Worm (Caenorhabditis elegans) whole organism, early embryonic: ENCODE measurements around the gene dmsr-15.

ENCODE experiments used
- B0310.2 ChIP-seq: sonication (generic microtip); optimal IDR thresholded peaks from 2 replicates; lab custom pipeline; 2016; ENCODE audit warnings: mild to moderate bottlenecking, missing genetic modification characterization, missing compliant biosample characterization
- F13C5.2 ChIP-seq: sonication (generic microtip); optimal IDR thresholded peaks from 2 replicates; lab custom pipeline; 2017; ENCODE audit warnings: mild to moderate bottlenecking, missing genetic modification characterization, inconsistent platforms, missing compliant biosample characterization
- aly-1 ChIP-seq: sonication (generic microtip); optimal IDR thresholded peaks from 2 replicates; lab custom pipeline; 2016; ENCODE audit warnings: missing genetic modification characterization, missing compliant biosample characterization
- ama-1 ChIP-seq: fragments of 150-350 bp; optimal IDR thresholded peaks from 2 replicates; lab custom pipeline; 2014
- ceh-13 ChIP-seq: fragments of 200-800 bp; sonication (Bioruptor generic); optimal IDR thresholded peaks from 2 replicates; lab custom pipeline; 2018; ENCODE audit warnings: mild to moderate bottlenecking, missing genetic modification characterization, missing compliant biosample characterization
- ceh-36 ChIP-seq: sonication (generic microtip); optimal IDR thresholded peaks from 2 replicates; lab custom pipeline; 2016; ENCODE audit warnings: missing genetic modification characterization, inconsistent platforms, missing compliant biosample characterization
- ets-7 ChIP-seq: sonication (generic microtip); optimal IDR thresholded peaks from 2 replicates; lab custom pipeline; 2016; ENCODE audit warnings: missing genotype, missing genetic modification characterization, missing compliant biosample characterization
- flt-1 ChIP-seq: fragments of 200-800 bp; sonication (Bioruptor generic); IDR thresholded peaks from 2 replicates; pipeline ENCODE4 v1.3.6; 2022; ENCODE audit warnings: missing genetic modification characterization, missing compliant biosample characterization
- hmbx-1 ChIP-seq: sonication (generic microtip); optimal IDR thresholded peaks from 2 replicates; lab custom pipeline; 2016; ENCODE audit warnings: mild to moderate bottlenecking, missing genetic modification characterization, missing compliant biosample characterization
- hmg-4 ChIP-seq: fragments of 200-800 bp; sonication (Bioruptor generic); optimal IDR thresholded peaks from 2 replicates; lab custom pipeline; 2018; ENCODE audit warnings: mild to moderate bottlenecking, missing genetic modification characterization, missing compliant biosample characterization
- hnd-1 ChIP-seq: sonication (generic microtip); optimal IDR thresholded peaks from 2 replicates; lab custom pipeline; 2016; ENCODE audit warnings: missing genetic modification characterization, missing compliant biosample characterization
- pes-1 ChIP-seq: fragments of 200-800 bp; sonication (Bioruptor generic); IDR thresholded peaks from 2 replicates; pipeline ENCODE4 v1.3.6; 2022; ENCODE audit warnings: missing genetic modification reagents, missing genetic modification characterization, missing compliant biosample characterization
- scrt-1 ChIP-seq: fragments of 200-800 bp; sonication (Bioruptor generic); IDR thresholded peaks from 2 replicates; pipeline ENCODE4 v1.3.6; 2022; ENCODE audit warnings: missing genetic modification characterization, missing compliant biosample characterization
- sea-1 ChIP-seq: fragments of 200-800 bp; sonication (Bioruptor generic); conservative IDR thresholded peaks from 2 replicates; pipeline ENCODE4 v1.3.6; 2022; ENCODE audit warnings: missing genetic modification characterization, missing compliant biosample characterization
- tbx-11 ChIP-seq: fragments of 200-800 bp; sonication (Bioruptor generic); IDR thresholded peaks from 2 replicates; pipeline ENCODE4 v1.3.6; 2022; ENCODE audit warnings: missing genetic modification characterization, missing compliant biosample characterization
- tbx-37 ChIP-seq: fragments of 200-800 bp; sonication (Bioruptor generic); conservative IDR thresholded peaks from 2 replicates; pipeline ENCODE4 v1.3.6; 2022; ENCODE audit warnings: missing genetic modification reagents, missing genetic modification characterization, missing compliant biosample characterization
- tra-4 ChIP-seq: sonication (generic microtip); optimal IDR thresholded peaks from 2 replicates; lab custom pipeline; 2017; ENCODE audit warnings: missing genetic modification characterization, missing compliant biosample characterization

Gene dmsr-15

DNA sequence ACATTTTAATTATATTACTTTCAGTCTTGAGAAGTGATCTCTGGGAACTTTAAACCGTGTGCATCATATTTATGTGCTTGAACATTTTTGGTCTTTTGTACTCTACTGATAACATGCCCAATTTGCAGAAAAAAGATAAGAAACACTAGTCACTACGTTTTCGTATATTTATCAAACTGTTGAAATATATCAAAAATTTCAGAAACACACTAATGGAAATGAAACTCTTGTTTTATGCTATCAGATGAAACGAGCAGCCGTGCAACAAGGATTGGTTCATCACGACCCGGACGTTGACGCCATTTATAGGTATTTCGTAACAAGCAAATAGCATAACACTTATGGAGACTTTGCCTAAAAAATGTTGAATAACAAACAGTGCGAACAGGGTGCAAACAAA lies 5.3 kb downstream of the dmsr-15 start:
- TF ChIP-seq sea-1 (GFP tag; lab: Robert Waterston, UW) (no peak), tbx-11 (GFP tag; lab: Robert Waterston, UW) (no peak), ceh-36 (no peak), tbx-37 (GFP tag; lab: Robert Waterston, UW) (no peak), B0310.2 (tag; lab: Kevin White, UChicago) (no peak), ceh-13 (GFP tag; lab: Kevin White, UChicago) (no peak), hnd-1 (tag; lab: Kevin White, UChicago) (no peak), F13C5.2 (tag; lab: Kevin White, UChicago) (no peak), pes-1 (GFP tag; lab: Robert Waterston, UW) (no peak), scrt-1 (GFP tag; lab: Robert Waterston, UW) (no peak), tra-4 (tag; lab: Kevin White, UChicago) (no peak), ets-7 (no peak), hmbx-1 (tag; lab: Kevin White, UChicago) (no peak), aly-1 (tag; lab: Kevin White, UChicago) (no peak), hmg-4 (GFP tag; lab: Kevin White, UChicago) (no peak), flt-1 (GFP tag; lab: Robert Waterston, UW) (no peak), ama-1 (lab: Kevin White, UChicago) (no peak)

DNA sequence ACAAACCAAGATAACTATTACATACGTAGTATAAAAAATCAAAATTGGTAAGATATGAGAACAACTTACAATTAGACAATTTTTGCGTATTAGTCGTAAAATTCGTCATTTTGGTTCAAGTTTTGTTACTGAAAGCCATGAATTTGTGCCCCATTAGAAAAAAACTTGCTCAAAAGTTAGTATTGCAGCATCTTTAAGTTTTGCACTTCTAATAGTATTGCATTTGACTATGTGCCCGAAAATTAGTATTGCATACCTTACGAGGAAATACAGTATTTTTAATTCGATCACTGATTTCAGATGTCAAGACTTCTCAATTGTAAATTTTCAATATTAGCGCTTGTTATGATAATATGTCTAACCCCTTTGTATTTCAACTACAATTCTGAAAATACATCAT lies 7.2 kb downstream of the dmsr-15 start, which contains the start of gene T15B7.8:
T15B7.8 (plus strand) TSS at position 301 of the 400 bp plus-strand sequence.
- TF ChIP-seq scrt-1 (GFP tag; lab: Robert Waterston, UW) (no peak), B0310.2 (tag; lab: Kevin White, UChicago) (no peak), hmbx-1 (tag; lab: Kevin White, UChicago) (no peak), aly-1 (tag; lab: Kevin White, UChicago) (no peak), hmg-4 (GFP tag; lab: Kevin White, UChicago) (no peak), ceh-36 (no peak), flt-1 (GFP tag; lab: Robert Waterston, UW) (no peak), tbx-11 (GFP tag; lab: Robert Waterston, UW) (no peak), ama-1 (lab: Kevin White, UChicago) (no peak), hnd-1 (tag; lab: Kevin White, UChicago) (no peak), sea-1 (GFP tag; lab: Robert Waterston, UW) (no peak), F13C5.2 (tag; lab: Kevin White, UChicago) (no peak), ceh-13 (GFP tag; lab: Kevin White, UChicago) (no peak), pes-1 (GFP tag; lab: Robert Waterston, UW) (no peak), ets-7 (no peak)

DNA sequence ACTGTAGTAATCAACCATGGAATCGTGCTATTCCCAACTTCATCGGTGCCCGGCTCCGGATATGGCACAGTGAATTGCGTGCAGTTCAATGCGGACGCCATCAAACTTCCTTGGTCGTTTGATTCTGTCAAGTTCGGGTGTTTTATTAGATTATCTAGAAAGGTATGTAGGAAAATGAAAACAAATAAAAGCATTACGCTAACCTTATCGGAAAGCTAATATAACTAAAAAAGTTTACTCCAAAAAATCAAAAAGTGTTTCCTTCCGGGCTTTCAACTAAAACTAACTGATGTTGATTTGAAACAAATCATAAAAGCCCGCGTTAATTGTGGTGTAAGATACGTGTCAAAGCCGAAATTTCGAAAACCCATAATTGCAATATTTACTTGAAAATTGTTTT lies 8.9 kb downstream of the dmsr-15 start, which contains the start of gene dmsr-13:
dmsr-13 (minus strand) TSS at position 101 of the 400 bp plus-strand sequence.
- TF ChIP-seq pes-1 (GFP tag; lab: Robert Waterston, UW): no peak

DNA sequence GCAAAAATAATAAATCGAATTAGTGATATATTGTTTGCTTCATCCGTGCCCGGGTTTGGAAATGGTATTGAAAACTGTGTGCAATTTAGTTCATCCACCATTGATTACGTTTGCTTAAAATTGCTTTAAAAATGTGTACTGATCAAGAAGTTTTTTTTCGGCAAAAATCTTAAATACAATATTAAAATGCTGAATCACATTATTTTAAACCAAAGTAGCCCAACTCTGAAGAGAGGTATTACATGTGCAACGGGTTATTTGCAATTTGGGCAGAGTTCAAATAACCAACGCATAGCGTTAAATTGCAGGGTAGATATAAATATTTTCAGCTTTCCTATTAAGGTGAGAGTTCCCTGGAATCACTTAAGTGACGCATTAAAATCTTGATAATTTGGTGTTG lies 11.5 kb downstream of the dmsr-15 start, which contains the start of gene dmsr-14:
dmsr-14 (minus strand) TSS at position 101 of the 400 bp plus-strand sequence.
- TF ChIP-seq hmg-4 (GFP tag; lab: Kevin White, UChicago) (no peak), ceh-13 (GFP tag; lab: Kevin White, UChicago) (no peak), B0310.2 (tag; lab: Kevin White, UChicago) (no peak), hmbx-1 (tag; lab: Kevin White, UChicago) (no peak), F13C5.2 (tag; lab: Kevin White, UChicago) (no peak), pes-1 (GFP tag; lab: Robert Waterston, UW) (no peak), ama-1 (lab: Kevin White, UChicago) (no peak)

DNA sequence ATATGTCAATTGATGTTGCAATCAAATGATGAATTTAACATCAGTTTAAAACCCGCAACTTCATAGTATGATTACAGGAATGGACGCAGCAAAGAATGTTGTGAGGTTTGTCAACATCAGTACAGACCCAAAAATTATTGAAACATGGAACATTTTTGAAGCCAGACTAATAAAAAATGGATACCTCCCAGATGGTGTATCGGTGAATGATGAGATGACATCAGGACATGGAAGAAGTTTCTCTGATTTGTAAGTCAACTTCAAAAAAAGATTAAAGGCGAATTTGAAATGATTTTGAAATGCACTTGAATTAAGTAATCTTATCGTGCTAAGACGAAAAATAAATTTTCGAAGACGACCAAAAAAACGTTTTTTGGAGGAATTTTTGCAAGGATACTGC lies 14.8 kb downstream of the dmsr-15 start:
- no peak for TF ChIP-seq tra-4 (tag; lab: Kevin White, UChicago)
- no peak for TF ChIP-seq flt-1 (GFP tag; lab: Robert Waterston, UW)
- TF ChIP-seq ceh-36: no peak
- TF ChIP-seq tbx-37 (GFP tag; lab: Robert Waterston, UW): no peak
- TF ChIP-seq ets-7: no peak
- no peak for TF ChIP-seq hnd-1 (tag; lab: Kevin White, UChicago)
- no peak for TF ChIP-seq tbx-11 (GFP tag; lab: Robert Waterston, UW)
- no peak for TF ChIP-seq B0310.2 (tag; lab: Kevin White, UChicago)
- no peak for TF ChIP-seq sea-1 (GFP tag; lab: Robert Waterston, UW)
- no peak for TF ChIP-seq hmg-4 (GFP tag; lab: Kevin White, UChicago)
- TF ChIP-seq aly-1 (tag; lab: Kevin White, UChicago): no peak
- TF ChIP-seq hmbx-1 (tag; lab: Kevin White, UChicago): no peak
- TF ChIP-seq ceh-13 (GFP tag; lab: Kevin White, UChicago): no peak
- TF ChIP-seq scrt-1 (GFP tag; lab: Robert Waterston, UW): no peak
- no peak for TF ChIP-seq pes-1 (GFP tag; lab: Robert Waterston, UW)
- no peak for TF ChIP-seq F13C5.2 (tag; lab: Kevin White, UChicago)
- no peak for TF ChIP-seq ama-1 (lab: Kevin White, UChicago)

DNA sequence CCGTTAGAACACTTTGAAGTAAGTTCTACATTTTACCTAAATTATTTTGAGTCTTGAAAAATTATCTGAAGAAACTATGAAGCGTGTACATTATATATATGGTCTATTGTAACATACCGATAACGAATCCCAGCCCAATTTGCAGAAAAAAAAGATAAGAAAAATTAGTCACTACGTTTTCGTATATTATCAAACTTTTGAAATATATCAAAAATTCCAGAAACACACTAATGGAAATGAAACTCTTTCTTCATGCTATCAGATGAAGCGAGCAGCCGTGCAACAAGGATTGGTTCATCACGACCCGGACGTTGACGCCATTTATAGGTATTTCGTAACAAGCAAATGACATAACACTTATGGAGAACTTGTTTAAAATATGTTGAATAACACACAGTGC lies 16.8 kb downstream of the dmsr-15 start:
- TF ChIP-seq hmg-4 (GFP tag; lab: Kevin White, UChicago): no peak
- TF ChIP-seq ama-1 (lab: Kevin White, UChicago): no peak
- no peak for TF ChIP-seq tbx-37 (GFP tag; lab: Robert Waterston, UW)

DNA sequence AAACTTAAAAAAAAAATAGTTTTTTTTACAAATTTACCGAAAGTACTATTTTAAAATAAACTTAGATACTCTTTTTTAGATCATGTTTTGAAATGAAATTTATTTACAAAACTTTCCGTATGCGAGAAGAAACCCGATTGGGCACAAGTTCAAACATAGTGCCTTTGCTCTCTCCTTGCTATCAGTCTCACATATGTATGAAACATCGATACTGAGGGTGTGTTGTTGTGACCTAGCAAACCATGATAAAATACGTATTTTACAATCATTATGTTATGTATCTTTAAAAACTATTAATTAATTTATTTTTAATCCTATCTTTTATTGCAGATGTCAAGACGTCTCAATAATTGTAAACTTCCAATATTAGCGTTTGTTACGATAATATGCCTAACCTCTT lies 18.6 kb downstream of the dmsr-15 start:
- no peak for TF ChIP-seq flt-1 (GFP tag; lab: Robert Waterston, UW)
- no peak for TF ChIP-seq sea-1 (GFP tag; lab: Robert Waterston, UW)
- TF ChIP-seq F13C5.2 (tag; lab: Kevin White, UChicago): no peak
- TF ChIP-seq aly-1 (tag; lab: Kevin White, UChicago): no peak
- no peak for TF ChIP-seq ets-7
- TF ChIP-seq scrt-1 (GFP tag; lab: Robert Waterston, UW): no peak
